Fruit fly (Drosophila melanogaster) whole organism, embryonic: ENCODE measurements around the gene Osi12.

Source experiments
- Bgb ChIP-seq: fragments of 200-800 bp; sonication (Bioruptor generic); IDR thresholded peaks from 2 replicates; pipeline ENCODE4 v1.3.6; 2022; ENCODE audit warnings: missing biosample characterization, missing genetic modification characterization; ENCODE audit not compliant: partially characterized antibody
- CG11398 ChIP-seq: fragments of 200-800 bp; sonication (Bioruptor generic); optimal IDR thresholded peaks from 2 replicates; lab custom pipeline; 2016; ENCODE audit warnings: missing biosample characterization, missing genetic modification characterization
- CG11504 ChIP-seq: fragments of 200-800 bp; sonication (Bioruptor generic); optimal IDR thresholded peaks from 3 replicates; lab custom pipeline; 2019; ENCODE audit warnings: missing biosample characterization, mild to moderate bottlenecking, missing genetic modification characterization, moderate library complexity
- CG12391 ChIP-seq: fragments of 200-800 bp; sonication (Bioruptor generic); optimal IDR thresholded peaks from 3 replicates; lab custom pipeline; 2018; ENCODE audit warnings: missing biosample characterization, mild to moderate bottlenecking, missing genetic modification characterization, moderate library complexity
- CG14050 ChIP-seq: fragments of 200-800 bp; sonication (Bioruptor generic); IDR thresholded peaks from 3 replicates; pipeline ENCODE4 v1.3.6; 2022; ENCODE audit warnings: missing biosample characterization, missing genetic modification characterization
- CG14441 ChIP-seq: fragments of 200-800 bp; sonication (Bioruptor generic); IDR thresholded peaks from 2 replicates; pipeline ENCODE4 v1.3.6; 2022; ENCODE audit warnings: missing biosample characterization, missing genetic modification characterization
- CG1529 ChIP-seq: fragments of 200-800 bp; sonication (Bioruptor generic); optimal IDR thresholded peaks from 3 replicates; lab custom pipeline; 2018; ENCODE audit warnings: missing biosample characterization, missing genetic modification characterization
- CG16813 ChIP-seq: fragments of 200-800 bp; sonication (Bioruptor generic); IDR thresholded peaks from 3 replicates; pipeline ENCODE4 v1.3.6; 2022; ENCODE audit warnings: missing biosample characterization, missing genetic modification characterization; ENCODE audit not compliant: partially characterized antibody
- CG16815 ChIP-seq: fragments of 200-800 bp; sonication (Bioruptor generic); optimal IDR thresholded peaks from 3 replicates; lab custom pipeline; 2017; ENCODE audit warnings: missing biosample characterization, mild to moderate bottlenecking, missing genetic modification characterization
- CG17359 ChIP-seq: fragments of 200-800 bp; sonication (Bioruptor generic); optimal IDR thresholded peaks from 3 replicates; lab custom pipeline; 2018; ENCODE audit warnings: missing biosample characterization, mild to moderate bottlenecking, missing genetic modification characterization, moderate library complexity
- CG17912 ChIP-seq: fragments of 200-800 bp; sonication (Bioruptor generic); optimal IDR thresholded peaks from 2 replicates; lab custom pipeline; 2018; ENCODE audit warnings: missing biosample characterization, mild to moderate bottlenecking, missing genetic modification characterization
- CG34224 ChIP-seq: fragments of 200-800 bp; sonication (Bioruptor generic); IDR thresholded peaks from 3 replicates; pipeline ENCODE4 v1.3.6; 2022; ENCODE audit warnings: missing biosample characterization, missing genetic modification characterization; ENCODE audit not compliant: partially characterized antibody
- CG3847 ChIP-seq: fragments of 200-800 bp; sonication (Bioruptor generic); IDR thresholded peaks from 2 replicates; pipeline ENCODE4 v1.3.6; 2022; ENCODE audit warnings: missing biosample characterization, missing genetic modification characterization
- CG4328 ChIP-seq: fragments of 200-800 bp; sonication (Bioruptor generic); optimal IDR thresholded peaks from 3 replicates; lab custom pipeline; 2017; ENCODE audit warnings: missing biosample characterization, missing genetic modification reagents, missing genetic modification characterization
- CG4707 ChIP-seq: fragments of 200-800 bp; sonication (Bioruptor generic); optimal IDR thresholded peaks from 2 replicates; lab custom pipeline; 2018; ENCODE audit warnings: missing biosample characterization, mild to moderate bottlenecking, missing genetic modification characterization, moderate library complexity
- CG4730 ChIP-seq: fragments of 200-800 bp; sonication (Bioruptor generic); IDR thresholded peaks from 2 replicates; pipeline ENCODE4 v1.3.6; 2022; ENCODE audit warnings: missing biosample characterization, missing genetic modification characterization
- CG6175 ChIP-seq: fragments of 200-800 bp; sonication (Bioruptor generic); IDR thresholded peaks from 3 replicates; pipeline ENCODE4 v1.3.6; 2022; ENCODE audit warnings: missing biosample characterization, missing genetic modification characterization
- CG6254 ChIP-seq: fragments of 200-800 bp; sonication (Bioruptor generic); optimal IDR thresholded peaks from 3 replicates; lab custom pipeline; 2017; ENCODE audit warnings: mild to moderate bottlenecking, missing biosample characterization, missing genetic modification reagents, missing genetic modification characterization
- CG7556 ChIP-seq: fragments of 200-800 bp; sonication (Bioruptor generic); optimal IDR thresholded peaks from 2 replicates; lab custom pipeline; 2017; ENCODE audit warnings: missing biosample characterization, mild to moderate bottlenecking, missing genetic modification characterization
- CG7987 ChIP-seq: fragments of 200-800 bp; sonication (Bioruptor generic); optimal IDR thresholded peaks from 2 replicates; lab custom pipeline; 2018; ENCODE audit warnings: missing biosample characterization, mild to moderate bottlenecking, missing genetic modification characterization, moderate library complexity
- CG8388 ChIP-seq: fragments of 200-800 bp; sonication (Bioruptor generic); optimal IDR thresholded peaks from 2 replicates; lab custom pipeline; 2019; ENCODE audit warnings: missing biosample characterization, mild to moderate bottlenecking, missing genetic modification characterization, moderate library complexity
- CG8765 ChIP-seq: fragments of 200-800 bp; sonication (Bioruptor generic); IDR thresholded peaks from 2 replicates; pipeline ENCODE4 v1.3.6; 2022; ENCODE audit warnings: missing biosample characterization, missing genetic modification characterization
- D19B ChIP-seq: fragments of 200-800 bp; sonication (Bioruptor generic); optimal IDR thresholded peaks from 2 replicates; lab custom pipeline; 2017; ENCODE audit warnings: missing biosample characterization, mild to moderate bottlenecking, missing genetic modification characterization
- Hand ChIP-seq: fragments of 200-800 bp; sonication (Bioruptor generic); optimal IDR thresholded peaks from 2 replicates; lab custom pipeline; 2017; ENCODE audit warnings: mild to moderate bottlenecking, missing biosample characterization, missing genetic modification reagents, missing genetic modification characterization
- HmgZ ChIP-seq: fragments of 200-800 bp; sonication (Bioruptor generic); optimal IDR thresholded peaks from 2 replicates; lab custom pipeline; 2018; ENCODE audit warnings: missing biosample characterization, mild to moderate bottlenecking, missing genetic modification characterization
- Hsf ChIP-seq: fragments of 200-800 bp; sonication (Bioruptor generic); optimal IDR thresholded peaks from 3 replicates; lab custom pipeline; 2016; ENCODE audit warnings: missing biosample characterization, missing genetic modification characterization
- Myb ChIP-seq: fragments of 200-800 bp; sonication (Bioruptor generic); optimal IDR thresholded peaks from 2 replicates; lab custom pipeline; 2016; ENCODE audit warnings: missing biosample characterization, missing genetic modification characterization
- NC2β ChIP-seq: fragments of 200-800 bp; sonication (Bioruptor generic); optimal IDR thresholded peaks from 2 replicates; lab custom pipeline; 2016; ENCODE audit warnings: missing biosample characterization, missing genetic modification characterization
- Oli ChIP-seq: fragments of 200-800 bp; sonication (Bioruptor generic); optimal IDR thresholded peaks from 2 replicates; lab custom pipeline; 2018; ENCODE audit warnings: missing biosample characterization, mild to moderate bottlenecking, missing genetic modification characterization, moderate library complexity
- Opbp ChIP-seq: fragments of 200-800 bp; sonication (Bioruptor generic); IDR thresholded peaks from 3 replicates; pipeline ENCODE4 v1.3.6; 2022; ENCODE audit warnings: missing biosample characterization, missing genetic modification characterization; ENCODE audit not compliant: partially characterized antibody
- Pdp1 ChIP-seq, 2 experiments: fragments of 200-800 bp; sonication (Bioruptor generic); optimal IDR thresholded peaks; 3 replicates each; lab custom pipeline; 2016; ENCODE audit warnings: missing biosample characterization in 2 of 2, missing genetic modification characterization in 2 of 2, mild to moderate bottlenecking in 1 of 2, moderate library complexity in 1 of 2
- Ravus ChIP-seq: fragments of 200-800 bp; sonication (Bioruptor generic); IDR thresholded peaks from 2 replicates; pipeline ENCODE4 v1.3.6; 2022; ENCODE audit warnings: missing biosample characterization, missing genetic modification characterization
- Six4 ChIP-seq: fragments of 200-800 bp; sonication (Bioruptor generic); optimal IDR thresholded peaks from 2 replicates; lab custom pipeline; 2016; ENCODE audit warnings: missing biosample characterization, missing genetic modification characterization
- Xrp1 ChIP-seq: fragments of 200-800 bp; sonication (Bioruptor generic); IDR thresholded peaks from 2 replicates; pipeline ENCODE4 v1.3.6; 2022; ENCODE audit warnings: missing biosample characterization, missing genetic modification characterization
- ab ChIP-seq: fragments of 200-800 bp; sonication (Bioruptor generic); optimal IDR thresholded peaks from 2 replicates; lab custom pipeline; 2016; ENCODE audit warnings: missing biosample characterization, missing genetic modification characterization
- ac ChIP-seq: fragments of 200-800 bp; sonication (Bioruptor generic); optimal IDR thresholded peaks from 3 replicates; lab custom pipeline; 2017; ENCODE audit warnings: missing biosample characterization, mild to moderate bottlenecking, missing genetic modification characterization
- bigmax ChIP-seq: fragments of 200-800 bp; sonication (Bioruptor generic); optimal IDR thresholded peaks from 2 replicates; lab custom pipeline; 2018; ENCODE audit warnings: missing biosample characterization, mild to moderate bottlenecking, missing genetic modification characterization
- br ChIP-seq: fragments of >200 bp; optimal IDR thresholded peaks from 2 replicates; lab custom pipeline; 2017
- eyg ChIP-seq: fragments of 200-800 bp; sonication (Bioruptor generic); optimal IDR thresholded peaks from 3 replicates; lab custom pipeline; 2016; ENCODE audit warnings: missing biosample characterization, missing genetic modification characterization
- grn ChIP-seq: fragments of 200-800 bp; sonication (Bioruptor generic); optimal IDR thresholded peaks from 3 replicates; lab custom pipeline; 2017; ENCODE audit warnings: missing biosample characterization, missing genetic modification characterization
- gro ChIP-seq: fragments of 200-800 bp; sonication (Bioruptor generic); optimal IDR thresholded peaks from 2 replicates; lab custom pipeline; 2016; ENCODE audit warnings: missing biosample characterization, missing genetic modification characterization
- hkb ChIP-seq, 2 experiments: fragments of 200-800 bp in 1 of 2; fragments of >200 bp in 1 of 2; sonication (Bioruptor generic) in 1 of 2; IDR thresholded peaks in 1 of 2; optimal IDR thresholded peaks in 1 of 2; 2 replicates each; pipeline versions ENCODE4 v1.3.6 to Lab custom; 2017 to 2022; ENCODE audit warnings: missing biosample characterization in 1 of 2, missing genetic modification characterization in 1 of 2
- klu ChIP-seq: fragments of 200-800 bp; sonication (Bioruptor generic); IDR thresholded peaks from 2 replicates; pipeline ENCODE4 v1.3.6; 2022; ENCODE audit warnings: missing biosample characterization, missing genetic modification characterization
- lbe ChIP-seq: fragments of 200-800 bp; sonication (Bioruptor generic); optimal IDR thresholded peaks from 2 replicates; lab custom pipeline; 2016; ENCODE audit warnings: missing biosample characterization, mild to moderate bottlenecking, missing genetic modification characterization
- lola ChIP-seq, 3 experiments: fragments of >200 bp in 2 of 3; fragments of 200-800 bp in 1 of 3; sonication (Bioruptor generic) in 1 of 3; optimal IDR thresholded peaks; 2 replicates each; lab custom pipeline; 2017 to 2019; ENCODE audit warnings: missing biosample characterization in 3 of 3, missing genetic modification characterization in 3 of 3, mild to moderate bottlenecking in 1 of 3, moderate library complexity in 1 of 3
- slbo ChIP-seq: fragments of 200-800 bp; sonication (Bioruptor generic); IDR thresholded peaks from 2 replicates; pipeline ENCODE4 v1.3.6; 2022; ENCODE audit warnings: missing biosample characterization, missing genetic modification characterization
- slou ChIP-seq: fragments of 200-800 bp; sonication (Bioruptor generic); optimal IDR thresholded peaks from 3 replicates; lab custom pipeline; 2016; ENCODE audit warnings: missing biosample characterization, missing genetic modification characterization
- tio ChIP-seq: fragments of 200-800 bp; sonication (Bioruptor generic); optimal IDR thresholded peaks from 2 replicates; lab custom pipeline; 2017; ENCODE audit warnings: missing biosample characterization, missing genetic modification characterization, inconsistent platforms
- vfl ChIP-seq: fragments of 200-800 bp; sonication (Bioruptor generic); optimal IDR thresholded peaks from 2 replicates; lab custom pipeline; 2016; ENCODE audit warnings: missing biosample characterization, missing genetic modification characterization

Gene Osi12

DNA sequence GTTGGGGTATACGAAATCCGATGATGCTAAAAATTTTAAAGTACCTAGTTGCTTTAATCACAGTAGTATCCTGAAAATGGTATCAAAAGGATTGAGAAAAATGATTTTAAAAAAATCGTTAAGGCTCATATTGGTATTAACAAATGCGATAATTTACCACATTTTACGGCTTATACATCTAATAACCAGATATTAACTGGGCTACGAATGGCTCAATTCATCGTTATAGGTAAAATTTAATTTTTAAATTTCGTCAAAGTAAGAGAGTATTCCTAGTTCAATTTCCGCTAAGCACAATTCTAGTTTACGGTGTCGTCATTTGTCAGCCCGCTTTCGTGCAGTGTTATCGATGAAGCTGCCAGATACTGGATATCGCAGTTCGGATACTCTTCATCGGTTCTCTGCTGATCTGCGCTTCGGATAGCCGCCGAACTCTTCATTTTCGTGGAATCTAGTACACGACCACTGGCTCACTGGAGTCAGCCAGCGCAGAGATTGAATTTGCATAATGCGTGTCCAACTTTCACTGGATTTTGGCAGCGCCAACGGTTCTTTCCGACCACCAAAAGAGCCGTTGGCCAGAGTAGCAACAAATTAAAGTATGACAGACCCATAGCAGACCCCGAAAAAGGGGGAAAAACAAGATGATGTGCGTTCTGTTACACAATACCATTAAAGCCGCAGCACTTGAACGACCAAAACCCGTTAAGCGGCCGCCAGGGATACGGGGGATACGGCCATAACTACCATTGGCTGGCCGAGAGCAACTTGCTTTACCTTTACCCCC lies 49.1 kb upstream of the Osi12 start (continued):
- TF ChIP-seq slou (GFP tag; lab: Kevin White, UChicago) (no peak), CG6175 (GFP tag; lab: Robert Waterston, UW) (no peak), CG16813 (GFP tag; lab: Robert Waterston, UW) (no peak), lola (GFP tag; optimal IDR thresholded peaks at IDR 0.05; lab: Kevin White, UChicago) (no peak), Hand (GFP tag; lab: Kevin White, UChicago) (no peak), CG17912 (GFP tag; lab: Kevin White, UChicago) (no peak), CG12391 (no peak), NC2β (no peak), klu (no peak), hkb (optimal IDR thresholded peaks at IDR 0.05; lab: Kevin White, UChicago) (no peak), hkb (GFP tag; IDR thresholded peaks at IDR 0.05; lab: Robert Waterston, UW) (no peak), lbe (GFP tag; lab: Kevin White, UChicago) (no peak), Six4 (GFP tag; lab: Kevin White, UChicago) (no peak), CG3847 (GFP tag; lab: Robert Waterston, UW) (no peak), CG1529 (GFP tag; lab: Kevin White, UChicago) (peak; percentile 37), CG16815 (GFP tag; lab: Kevin White, UChicago) (no peak), grn (GFP tag; lab: Kevin White, UChicago) (peak; percentile 22), CG11398 (GFP tag; lab: Kevin White, UChicago) (no peak), CG14050 (GFP tag; lab: Robert Waterston, UW) (no peak), Ravus (GFP tag; lab: Robert Waterston, UW) (no peak), CG34224 (no peak), ab (no peak), CG4707 (no peak), Opbp (GFP tag; lab: Robert Waterston, UW) (no peak), CG17359 (tag; lab: Kevin White, UChicago) (peak; percentile 25), br (lab: Kevin White, UChicago) (no peak), Hsf (GFP tag; lab: Kevin White, UChicago) (no peak), Oli (tag; lab: Kevin White, UChicago) (peak; percentile 38), eyg (GFP tag; lab: Kevin White, UChicago) (no peak), HmgZ (tag; lab: Kevin White, UChicago) (no peak), CG7556 (peak; percentile 39), ac (GFP tag; lab: Kevin White, UChicago) (no peak), Bgb (GFP tag; lab: Robert Waterston, UW) (no peak), CG8388 (GFP tag; lab: Kevin White, UChicago) (peak; percentile 8), CG4730 (GFP tag; lab: Robert Waterston, UW) (no peak), gro (GFP tag; lab: Kevin White, UChicago) (no peak), bigmax (no peak), Xrp1 (no peak), Myb (no peak), CG7987 (GFP tag; lab: Kevin White, UChicago) (no peak), CG4328 (no peak), tio (GFP tag; lab: Kevin White, UChicago) (no peak), slbo (no peak), vfl (GFP tag; lab: Kevin White, UChicago) (no peak), Pdp1 (GFP tag; optimal IDR thresholded peaks at IDR 0.05; lab: Kevin White, UChicago) (no peak), CG8765 (GFP tag; lab: Robert Waterston, UW) (no peak), CG11504 (tag; lab: Kevin White, UChicago) (peak; percentile 59), D19B (GFP tag; lab: Kevin White, UChicago) (no peak), CG14441 (no peak), CG6254 (GFP tag; lab: Kevin White, UChicago) (peak; percentile 14)
